Worm (Caenorhabditis elegans) whole organism, L2 larva: ENCODE data around the gene paf-2.

ENCODE experiments used
- C34F6.9 ChIP-seq: fragments of 150-350 bp; optimal IDR thresholded peaks from 2 replicates; lab custom pipeline; 2014; ENCODE audit warnings: missing biosample characterization, missing genetic modification characterization
- F13H6.1 ChIP-seq: sonication (generic microtip); optimal IDR thresholded peaks from 2 replicates; lab custom pipeline; 2016; ENCODE audit warnings: missing genetic modification characterization, missing compliant biosample characterization
- R02D3.7 ChIP-seq: fragments of 150-350 bp; optimal IDR thresholded peaks from 2 replicates; lab custom pipeline; 2014; ENCODE audit warnings: missing biosample characterization, missing genetic modification characterization
- Y55F3AM.14 ChIP-seq: fragments of 200-800 bp; sonication (Bioruptor generic); optimal IDR thresholded peaks from 2 replicates; lab custom pipeline; 2018; ENCODE audit warnings: mild to moderate bottlenecking, missing genetic modification characterization, missing compliant biosample characterization
- ZK546.5 ChIP-seq: sonication (generic microtip); optimal IDR thresholded peaks from 2 replicates; lab custom pipeline; 2017; ENCODE audit warnings: missing biosample characterization, missing genetic modification characterization
- alr-1 ChIP-seq: fragments of 150-350 bp; optimal IDR thresholded peaks from 2 replicates; lab custom pipeline; 2014; ENCODE audit warnings: missing biosample characterization, missing genetic modification characterization
- aly-2 ChIP-seq: fragments of 150-350 bp; optimal IDR thresholded peaks from 2 replicates; lab custom pipeline; 2014; ENCODE audit warnings: missing biosample characterization, missing genetic modification characterization
- ama-1 ChIP-seq: fragments of 150-350 bp; optimal IDR thresholded peaks from 2 replicates; lab custom pipeline; 2018; ENCODE audit warnings: inconsistent platforms
- blmp-1 ChIP-seq: sonication (generic microtip); optimal IDR thresholded peaks from 2 replicates; lab custom pipeline; 2017; ENCODE audit warnings: missing genetic modification characterization, mild to moderate bottlenecking, missing compliant biosample characterization, antibody characterized with exemption, moderate library complexity; ENCODE audit not compliant: insufficient read depth
- ceh-16 ChIP-seq: fragments of 150-350 bp; optimal IDR thresholded peaks from 2 replicates; lab custom pipeline; 2014; ENCODE audit warnings: missing biosample characterization, missing genetic modification characterization
- ceh-82 ChIP-seq: fragments of 150-350 bp; optimal IDR thresholded peaks from 2 replicates; lab custom pipeline; 2014; ENCODE audit warnings: missing biosample characterization, missing genetic modification characterization
- crh-2 ChIP-seq: sonication (generic microtip); optimal IDR thresholded peaks from 2 replicates; lab custom pipeline; 2017; ENCODE audit warnings: missing biosample characterization, missing genetic modification characterization
- dmd-4 ChIP-seq: sonication (generic microtip); optimal IDR thresholded peaks from 2 replicates; lab custom pipeline; 2017; ENCODE audit warnings: missing biosample characterization, missing genetic modification characterization
- egl-27 ChIP-seq: sonication (generic microtip); optimal IDR thresholded peaks from 3 replicates; lab custom pipeline; 2017; ENCODE audit warnings: missing biosample characterization, missing genetic modification reagents, missing genetic modification characterization
- elt-1 ChIP-seq: fragments of 150-350 bp; optimal IDR thresholded peaks from 2 replicates; lab custom pipeline; 2014; ENCODE audit warnings: missing biosample characterization, missing genetic modification characterization
- elt-3 ChIP-seq: sonication (generic microtip); optimal IDR thresholded peaks from 2 replicates; lab custom pipeline; 2017; ENCODE audit warnings: missing biosample characterization, missing genetic modification characterization
- fos-1 ChIP-seq: fragments of 150-350 bp; optimal IDR thresholded peaks from 2 replicates; lab custom pipeline; 2014; ENCODE audit warnings: missing biosample characterization, missing genetic modification characterization
- gmeb-1 ChIP-seq: fragments of 150-350 bp; optimal IDR thresholded peaks from 2 replicates; lab custom pipeline; 2014; ENCODE audit warnings: missing biosample characterization, missing genetic modification characterization
- lin-11 ChIP-seq: fragments of 150-350 bp; sonication (generic microtip); optimal IDR thresholded peaks from 2 replicates; lab custom pipeline; 2014; ENCODE audit warnings: missing biosample characterization, missing genetic modification characterization, inconsistent platforms, mixed read lengths
- lin-13 ChIP-seq: fragments of 150-350 bp; optimal IDR thresholded peaks from 2 replicates; lab custom pipeline; 2014; ENCODE audit warnings: missing biosample characterization, missing genetic modification reagents, missing genetic modification characterization
- lin-39 ChIP-seq: fragments of 150-350 bp; optimal IDR thresholded peaks from 2 replicates; lab custom pipeline; 2014; ENCODE audit warnings: missing biosample characterization, missing genetic modification reagents, missing genetic modification characterization
- lsy-2 ChIP-seq, 2 experiments: fragments of 150-350 bp in 1 of 2; sonication (generic microtip) in 1 of 2; optimal IDR thresholded peaks; 2 replicates each; lab custom pipeline; 2014 to 2017; ENCODE audit warnings: missing biosample characterization in 2 of 2, missing genetic modification characterization in 2 of 2
- mab-5 ChIP-seq: fragments of 150-350 bp; optimal IDR thresholded peaks from 2 replicates; lab custom pipeline; 2014; ENCODE audit warnings: missing biosample characterization, missing genetic modification characterization
- mbf-1 ChIP-seq: sonication (generic microtip); optimal IDR thresholded peaks from 2 replicates; lab custom pipeline; 2017; ENCODE audit warnings: missing biosample characterization, missing genetic modification characterization
- mdl-1 ChIP-seq, 2 experiments: fragments of 150-350 bp in 1 of 2; sonication (generic microtip) in 1 of 2; optimal IDR thresholded peaks; 2 replicates each; lab custom pipeline; 2017; ENCODE audit warnings: missing biosample characterization in 2 of 2, missing genetic modification characterization in 2 of 2
- nhr-10 ChIP-seq: sonication (generic microtip); optimal IDR thresholded peaks from 2 replicates; lab custom pipeline; 2017; ENCODE audit warnings: missing biosample characterization, missing genetic modification characterization
- nhr-11 ChIP-seq: fragments of 150-350 bp; optimal IDR thresholded peaks from 2 replicates; lab custom pipeline; 2014; ENCODE audit warnings: missing biosample characterization, missing genetic modification characterization
- nhr-12 ChIP-seq: fragments of 150-350 bp; optimal IDR thresholded peaks from 2 replicates; lab custom pipeline; 2014; ENCODE audit warnings: missing biosample characterization, missing genetic modification characterization
- nhr-129 ChIP-seq: fragments of 150-350 bp; optimal IDR thresholded peaks from 2 replicates; lab custom pipeline; 2014; ENCODE audit warnings: missing biosample characterization, missing genetic modification characterization
- nhr-21 ChIP-seq: fragments of 150-350 bp; optimal IDR thresholded peaks from 2 replicates; lab custom pipeline; 2014; ENCODE audit warnings: missing biosample characterization, missing genetic modification characterization
- nhr-23 ChIP-seq: fragments of 150-350 bp; optimal IDR thresholded peaks from 2 replicates; lab custom pipeline; 2014; ENCODE audit warnings: missing biosample characterization, missing genetic modification reagents, missing genetic modification characterization
- nhr-237 ChIP-seq: fragments of 150-350 bp; optimal IDR thresholded peaks from 2 replicates; lab custom pipeline; 2014; ENCODE audit warnings: missing biosample characterization, missing genetic modification characterization
- nhr-25 ChIP-seq: fragments of 150-350 bp; sonication (generic microtip); optimal IDR thresholded peaks from 3 replicates; lab custom pipeline; 2014; ENCODE audit warnings: missing biosample characterization, missing genetic modification characterization
- nhr-6 ChIP-seq: fragments of 150-350 bp; optimal IDR thresholded peaks from 2 replicates; lab custom pipeline; 2014; ENCODE audit warnings: missing biosample characterization, missing genetic modification characterization
- nhr-77 ChIP-seq: fragments of 150-350 bp; optimal IDR thresholded peaks from 2 replicates; lab custom pipeline; 2014; ENCODE audit warnings: missing biosample characterization, missing genetic modification characterization
- peb-1 ChIP-seq: fragments of 150-350 bp; optimal IDR thresholded peaks from 2 replicates; lab custom pipeline; 2014; ENCODE audit warnings: missing biosample characterization, missing genetic modification characterization
- sem-4 ChIP-seq: fragments of 150-350 bp; optimal IDR thresholded peaks from 2 replicates; lab custom pipeline; 2014; ENCODE audit warnings: missing biosample characterization, missing genetic modification reagents, missing genetic modification characterization
- skn-1 ChIP-seq: sonication (generic microtip); optimal IDR thresholded peaks from 2 replicates; lab custom pipeline; 2017; ENCODE audit warnings: missing biosample characterization, missing genetic modification characterization
- sma-3 ChIP-seq: sonication (generic microtip); optimal IDR thresholded peaks from 2 replicates; lab custom pipeline; 2016; ENCODE audit warnings: missing genetic modification reagents, missing genetic modification characterization, missing compliant biosample characterization
- sma-9 ChIP-seq, 2 experiments: fragments of 150-350 bp in 1 of 2; sonication (generic microtip) in 1 of 2; optimal IDR thresholded peaks; 2 replicates each; lab custom pipeline; 2014 to 2016; ENCODE audit warnings: missing genetic modification characterization in 2 of 2, mild to moderate bottlenecking in 1 of 2, missing biosample characterization in 1 of 2, missing compliant biosample characterization in 1 of 2, missing genetic modification reagents in 1 of 2, moderate library complexity in 1 of 2
- snpc-4 ChIP-seq: fragments of 150-350 bp; optimal IDR thresholded peaks from 2 replicates; lab custom pipeline; 2014; ENCODE audit warnings: missing biosample characterization, missing genetic modification characterization
- unc-39 ChIP-seq: fragments of 150-350 bp; optimal IDR thresholded peaks from 2 replicates; lab custom pipeline; 2014; ENCODE audit warnings: missing biosample characterization, missing genetic modification characterization
- unc-55 ChIP-seq: fragments of 150-350 bp; sonication (generic microtip); optimal IDR thresholded peaks from 3 replicates; lab custom pipeline; 2014; ENCODE audit warnings: missing biosample characterization, missing genetic modification reagents, missing genetic modification characterization
- unc-62 ChIP-seq: fragments of 150-350 bp; optimal IDR thresholded peaks from 2 replicates; lab custom pipeline; 2014; ENCODE audit warnings: missing biosample characterization, missing genetic modification reagents, missing genetic modification characterization
- zag-1 ChIP-seq: fragments of 150-350 bp; optimal IDR thresholded peaks from 2 replicates; lab custom pipeline; 2014; ENCODE audit warnings: missing biosample characterization, missing genetic modification characterization
- ztf-1 ChIP-seq: fragments of 200-800 bp; sonication (Bioruptor generic); conservative IDR thresholded peaks from 2 replicates; pipeline ENCODE4 v1.3.6; 2022; ENCODE audit warnings: missing genetic modification characterization, missing compliant biosample characterization
- ztf-11 ChIP-seq: sonication (generic microtip); optimal IDR thresholded peaks from 2 replicates; lab custom pipeline; 2017; ENCODE audit warnings: missing biosample characterization, missing genetic modification characterization
- ztf-4 ChIP-seq: fragments of 150-350 bp; optimal IDR thresholded peaks from 2 replicates; lab custom pipeline; 2014; ENCODE audit warnings: missing biosample characterization, missing genetic modification characterization

paf-2 gene

DNA sequence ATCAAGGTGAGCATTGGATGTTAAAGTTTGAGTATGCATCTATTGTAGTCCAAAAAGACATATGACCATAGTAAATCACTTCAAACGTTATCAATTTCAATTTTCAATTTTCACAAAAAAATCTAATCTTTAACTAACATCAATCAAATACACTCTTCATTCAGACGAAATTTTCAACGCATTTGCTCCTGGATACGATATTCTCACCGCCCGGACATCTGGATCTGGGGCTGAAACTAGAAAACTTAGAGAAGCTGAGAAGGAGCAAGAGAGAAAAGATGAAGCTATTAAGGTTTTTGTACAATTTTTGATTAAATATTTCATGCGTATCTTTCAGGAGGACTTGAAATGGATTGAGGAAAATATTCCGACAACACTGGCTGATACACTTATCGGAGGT lies 33.7 kb downstream of the paf-2 start:
- TF ChIP-seq lsy-2 (tag; optimal IDR thresholded peaks at IDR 0.05; lab: Kevin White, UChicago), result no peak
- TF ChIP-seq alr-1, result no peak

DNA sequence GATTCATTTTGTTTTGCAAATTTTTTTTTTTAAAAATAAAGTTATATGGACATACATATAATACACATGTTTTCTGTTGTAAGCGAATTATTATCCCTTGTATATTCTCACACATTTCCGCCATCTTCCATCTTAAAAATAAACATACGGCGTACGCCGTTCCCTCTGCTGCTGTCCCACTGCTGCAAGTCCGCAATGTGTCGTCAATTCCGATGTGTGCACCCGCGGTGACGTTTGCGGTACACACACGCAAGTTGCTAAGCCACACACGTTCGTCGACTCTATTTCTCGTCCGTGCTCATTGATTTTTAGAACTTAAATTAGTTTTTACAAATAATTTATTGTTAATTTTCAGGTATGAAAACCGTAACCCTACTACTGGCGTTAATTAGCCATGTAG lies 37.2 kb downstream of the paf-2 start, which contains the start of gene C52B9.4:
C52B9.4 (plus strand) TSS at position 356 of the 400 bp plus-strand sequence.
- TF ChIP-seq lin-11 (tag; lab: Kevin White, UChicago) (peak; percentile 40), alr-1 (no peak), F13H6.1 (tag; lab: Kevin White, UChicago) (peak; percentile 39), ztf-11 (tag; lab: Kevin White, UChicago) (no peak), blmp-1 (no peak), nhr-23 (no peak), ZK546.5 (tag; lab: Kevin White, UChicago) (no peak), lsy-2 (tag; optimal IDR thresholded peaks at IDR 0.05; lab: Kevin White, UChicago) (peak in 1 of 2 experiments; percentile 56), nhr-237 (tag; lab: Kevin White, UChicago) (no peak), lin-39 (tag; lab: Kevin White, UChicago) (no peak), nhr-21 (tag; lab: Kevin White, UChicago) (no peak), dmd-4 (tag; lab: Kevin White, UChicago) (no peak), nhr-11 (tag; lab: Kevin White, UChicago) (no peak), C34F6.9 (tag; lab: Kevin White, UChicago) (peak; percentile 45), zag-1 (no peak), sma-3 (peak; percentile 48), ztf-4 (tag; lab: Kevin White, UChicago) (no peak), unc-39 (tag; lab: Kevin White, UChicago) (no peak), unc-62 (no peak), ceh-16 (tag; lab: Kevin White, UChicago) (no peak), unc-55 (peak; percentile 50), mdl-1 (tag; optimal IDR thresholded peaks at IDR 0.05; lab: Kevin White, UChicago) (no peak), gmeb-1 (peak; percentile 19), ceh-82 (tag; lab: Kevin White, UChicago) (no peak), elt-1 (tag; lab: Kevin White, UChicago) (no peak), Y55F3AM.14 (GFP tag; lab: Kevin White, UChicago) (no peak), crh-2 (tag; lab: Kevin White, UChicago) (peak; percentile 84), nhr-77 (tag; lab: Kevin White, UChicago) (no peak), fos-1 (peak; percentile 7), lin-13 (GFP tag; lab: Kevin White, UChicago) (no peak), R02D3.7 (tag; lab: Kevin White, UChicago) (no peak), aly-2 (tag; lab: Kevin White, UChicago) (no peak), sma-9 (GFP tag; optimal IDR thresholded peaks at IDR 0.05; lab: Kevin White, UChicago) (peak; percentile 42), sma-9 (tag; optimal IDR thresholded peaks at IDR 0.05; lab: Kevin White, UChicago) (no peak), peb-1 (tag; lab: Kevin White, UChicago) (no peak), elt-3 (no peak), nhr-129 (peak; percentile 35), mbf-1 (tag; lab: Kevin White, UChicago) (no peak), nhr-12 (tag; lab: Kevin White, UChicago) (no peak), nhr-25 (tag; lab: Kevin White, UChicago) (peak; percentile 9), skn-1 (no peak), egl-27 (tag; lab: Kevin White, UChicago) (peak; percentile 14), ztf-1 (no peak), nhr-10 (no peak), nhr-6 (tag; lab: Kevin White, UChicago) (no peak), mab-5 (no peak), ama-1 (lab: Kevin White, UChicago) (no peak), sem-4 (tag; lab: Kevin White, UChicago) (no peak), snpc-4 (tag; lab: Kevin White, UChicago) (no peak)
